Fruit fly (Drosophila melanogaster): Measurements from ENCODE around the gene sbr.

dm6 chrX:10789279-10789678, 57.6 kb downstream of the sbr start:
- TF ChIP-seq CG14655 (GFP tag; optimal IDR thresholded peaks at IDR 0.05) (no peak), CG9948 (tag; optimal IDR thresholded peaks at IDR 0.05) (no peak), EcR (GFP tag; optimal IDR thresholded peaks at IDR 0.05) (no peak), D1 (tag; optimal IDR thresholded peaks at IDR 0.05) (peak; percentile 53), CG4496 (GFP tag; IDR thresholded peaks at IDR 0.05) (no peak), Snoo (tag; optimal IDR thresholded peaks at IDR 0.05) (no peak), CG32121 (GFP tag; IDR thresholded peaks at IDR 0.05) (no peak), CG8159 (tag; optimal IDR thresholded peaks at IDR 0.05) (no peak), Pif1A (GFP tag; optimal IDR thresholded peaks at IDR 0.05) (no peak), CG12605 (GFP tag; IDR thresholded peaks at IDR 0.05) (no peak)

Data from whole organism, pupa.